Fruit fly (Drosophila melanogaster) S2 (cell line): ENCODE data around the gene CG2680.

Experiments used
- CG8478 ChIP-seq: fragments of >200 bp; optimal IDR thresholded peaks from 2 replicates; lab custom pipeline; 2018
- CTCF ChIP-seq, 2 experiments: fragments of >200 bp; optimal IDR thresholded peaks; 2 replicates each; lab custom pipeline; 2018

DNA sequence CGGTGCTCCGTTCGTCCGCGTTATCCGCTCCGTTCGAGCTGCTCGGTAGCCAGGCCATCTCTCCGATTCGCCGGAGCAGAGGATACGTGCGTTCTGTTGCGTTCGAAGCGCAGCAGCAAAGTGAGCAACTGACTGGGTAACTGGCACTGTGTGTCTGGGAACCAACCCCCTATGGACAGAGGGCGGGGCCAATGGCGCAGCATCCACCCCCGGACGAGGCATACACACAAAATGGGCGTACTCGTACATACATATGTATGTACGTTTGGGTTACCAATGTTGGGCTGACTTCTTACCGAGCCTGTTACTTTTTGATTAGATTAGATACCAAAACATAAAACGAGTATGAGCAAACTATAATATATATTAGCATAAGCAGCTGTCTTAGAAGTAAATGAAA lies 25.6 kb downstream of the CG2680 start, which contains the start of gene HLH3B:
- no peak for TF ChIP-seq CG8478 (lab: Kevin White, UChicago)
- TF ChIP-seq CTCF (optimal IDR thresholded peaks at IDR 0.05; lab: Kevin White, UChicago): no peak
